Worm (Caenorhabditis elegans) whole organism, L4 larva: Measurements from ENCODE around the gene srbc-59.

Experiments
- F37D6.2 ChIP-seq: sonication (generic microtip); optimal IDR thresholded peaks from 2 replicates; lab custom pipeline; 2016; ENCODE audit warnings: mild to moderate bottlenecking, missing genetic modification characterization, missing compliant biosample characterization
- R02D3.7 ChIP-seq: fragments of 150-350 bp; sonication (generic microtip); optimal IDR thresholded peaks from 3 replicates; lab custom pipeline; 2014; ENCODE audit warnings: missing biosample characterization, missing genetic modification characterization
- Y105C5A.15 ChIP-seq: fragments of 200-800 bp; sonication (Bioruptor generic); IDR thresholded peaks from 2 replicates; pipeline ENCODE4 v1.3.6; 2022; ENCODE audit warnings: missing genetic modification characterization, missing compliant biosample characterization
- ZK546.5 ChIP-seq, 2 experiments: sonication (generic microtip); optimal IDR thresholded peaks; 2 replicates each; lab custom pipeline; 2017; ENCODE audit warnings: missing biosample characterization in 2 of 2, missing genetic modification characterization in 2 of 2
- aha-1 ChIP-seq: fragments of 150-350 bp; peaks from one replicate; lab custom pipeline; 2014; ENCODE audit warnings: missing biosample characterization, missing genetic modification characterization
- ceh-20 ChIP-seq: fragments of 200-800 bp; sonication (Bioruptor generic); IDR thresholded peaks from 2 replicates; pipeline ENCODE4 v1.3.6; 2022; ENCODE audit warnings: missing genetic modification reagents, missing genetic modification characterization, missing compliant biosample characterization
- ceh-82 ChIP-seq: sonication (generic microtip); optimal IDR thresholded peaks from 2 replicates; lab custom pipeline; 2017; ENCODE audit warnings: missing biosample characterization, missing genetic modification characterization
- ctbp-1 ChIP-seq: fragments of 200-800 bp; sonication (Bioruptor generic); IDR thresholded peaks from 2 replicates; pipeline ENCODE4 v1.3.6; 2022; ENCODE audit warnings: missing genetic modification reagents, missing genetic modification characterization, missing compliant biosample characterization
- daf-19 ChIP-seq: fragments of 200-800 bp; sonication (Bioruptor generic); conservative IDR thresholded peaks from 2 replicates; pipeline ENCODE4 v1.3.6; 2022; ENCODE audit warnings: missing genetic modification characterization, missing compliant biosample characterization
- dmd-8 ChIP-seq: fragments of 200-800 bp; sonication (Bioruptor generic); IDR thresholded peaks from 2 replicates; pipeline ENCODE4 v1.3.6; 2022; ENCODE audit warnings: missing genetic modification characterization, missing compliant biosample characterization
- dpl-1 ChIP-seq: fragments of 150-350 bp; optimal IDR thresholded peaks from 2 replicates; lab custom pipeline; 2014; ENCODE audit warnings: missing biosample characterization, missing genetic modification reagents, missing genetic modification characterization
- fos-1 ChIP-seq: fragments of 150-350 bp; optimal IDR thresholded peaks from 2 replicates; lab custom pipeline; 2014; ENCODE audit warnings: missing biosample characterization, missing genetic modification characterization
- gei-8 ChIP-seq: fragments of 200-800 bp; sonication (Bioruptor generic); optimal IDR thresholded peaks from 2 replicates; lab custom pipeline; 2018; ENCODE audit warnings: mild to moderate bottlenecking, missing genetic modification characterization, missing compliant biosample characterization
- hif-1 ChIP-seq, 2 experiments: sonication (generic microtip); optimal IDR thresholded peaks; 2 replicates each; lab custom pipeline; 2016 to 2017; ENCODE audit warnings: missing compliant biosample characterization in 2 of 2, missing genetic modification characterization in 2 of 2, missing genetic modification reagents in 2 of 2, missing genotype in 2 of 2, mild to moderate bottlenecking in 1 of 2
- hmg-1.1 ChIP-seq: fragments of 200-800 bp; sonication (Bioruptor generic); IDR thresholded peaks from 2 replicates; pipeline ENCODE4 v1.3.6; 2022; ENCODE audit warnings: missing genetic modification reagents, missing genetic modification characterization, missing compliant biosample characterization
- lim-7 ChIP-seq: fragments of 200-800 bp; sonication (Bioruptor generic); IDR thresholded peaks from 2 replicates; pipeline ENCODE4 v1.3.6; 2022; ENCODE audit warnings: missing genetic modification characterization, missing compliant biosample characterization
- lin-1 ChIP-seq: fragments of 200-800 bp; sonication (Bioruptor generic); IDR thresholded peaks from 2 replicates; pipeline ENCODE4 v1.3.6; 2022; ENCODE audit warnings: missing genetic modification reagents, missing genetic modification characterization, missing compliant biosample characterization
- lin-13 ChIP-seq: fragments of 150-350 bp; optimal IDR thresholded peaks from 2 replicates; lab custom pipeline; 2014; ENCODE audit warnings: missing biosample characterization, missing genetic modification reagents, missing genetic modification characterization
- lin-29 ChIP-seq: fragments of 200-800 bp; sonication (Bioruptor generic); IDR thresholded peaks from 2 replicates; pipeline ENCODE4 v1.3.6; 2022; ENCODE audit warnings: missing genetic modification reagents, missing genetic modification characterization, missing compliant biosample characterization
- lin-38 ChIP-seq: fragments of 200-800 bp; sonication (Bioruptor generic); IDR thresholded peaks from 2 replicates; pipeline ENCODE4 v1.3.6; 2022; ENCODE audit warnings: missing genetic modification reagents, missing genetic modification characterization, missing compliant biosample characterization
- lsy-2 ChIP-seq, 2 experiments: fragments of 150-350 bp in 1 of 2; sonication (generic microtip) in 1 of 2; optimal IDR thresholded peaks; 2 replicates each; lab custom pipeline; 2014 to 2017; ENCODE audit warnings: missing biosample characterization in 2 of 2, missing genetic modification characterization in 2 of 2
- mdl-1 ChIP-seq, 2 experiments: fragments of 150-350 bp in 1 of 2; sonication (generic microtip) in 1 of 2; optimal IDR thresholded peaks; 2 replicates each; lab custom pipeline; 2014 to 2017; ENCODE audit warnings: missing biosample characterization in 2 of 2, missing genetic modification characterization in 2 of 2
- mdt-29 ChIP-seq: fragments of 200-800 bp; sonication (Bioruptor generic); IDR thresholded peaks from 2 replicates; pipeline ENCODE4 v1.3.6; 2022; ENCODE audit warnings: missing genetic modification reagents, missing genetic modification characterization, missing compliant biosample characterization
- mxl-3 ChIP-seq: fragments of 200-800 bp; sonication (Bioruptor generic); optimal IDR thresholded peaks from 2 replicates; lab custom pipeline; 2018; ENCODE audit warnings: mild to moderate bottlenecking, missing genetic modification characterization, missing compliant biosample characterization
- nhr-10 ChIP-seq: fragments of 150-350 bp; optimal IDR thresholded peaks from 2 replicates; lab custom pipeline; 2014; ENCODE audit warnings: missing biosample characterization, missing genetic modification characterization
- nhr-11 ChIP-seq: fragments of 150-350 bp; optimal IDR thresholded peaks from 2 replicates; lab custom pipeline; 2014; ENCODE audit warnings: missing biosample characterization, missing genetic modification characterization
- nhr-25 ChIP-seq: sonication (generic microtip); optimal IDR thresholded peaks from 2 replicates; lab custom pipeline; 2017; ENCODE audit warnings: missing genetic modification characterization, mild to moderate bottlenecking, missing compliant biosample characterization, antibody characterized with exemption, moderate library complexity, borderline replicate concordance; ENCODE audit not compliant: insufficient read depth
- nhr-48 ChIP-seq: sonication (generic microtip); optimal IDR thresholded peaks from 2 replicates; lab custom pipeline; 2016; ENCODE audit warnings: mild to moderate bottlenecking, missing genetic modification characterization, missing compliant biosample characterization
- pha-4 ChIP-seq, 2 experiments: fragments of 150-350 bp in 1 of 2; fragments of 200-800 bp in 1 of 2; sonication (Bioruptor generic) in 1 of 2; IDR thresholded peaks in 1 of 2; optimal IDR thresholded peaks in 1 of 2; 2 replicates each; pipeline versions ENCODE4 v1.3.6 to Lab custom; 2014 to 2022; ENCODE audit warnings: missing genetic modification characterization in 2 of 2, missing genetic modification reagents in 2 of 2, missing biosample characterization in 1 of 2, missing compliant biosample characterization in 1 of 2
- saeg-2 ChIP-seq: fragments of 200-800 bp; sonication (Bioruptor generic); IDR thresholded peaks from 2 replicates; pipeline ENCODE4 v1.3.6; 2022; ENCODE audit warnings: missing genetic modification reagents, missing genetic modification characterization, missing compliant biosample characterization
- set-16 ChIP-seq: fragments of 200-800 bp; sonication (Bioruptor generic); IDR thresholded peaks from 2 replicates; pipeline ENCODE4 v1.3.6; 2022; ENCODE audit warnings: missing genetic modification reagents, missing genetic modification characterization, missing compliant biosample characterization
- snpc-1.2 ChIP-seq: fragments of 200-800 bp; sonication (Bioruptor generic); IDR thresholded peaks from 2 replicates; pipeline ENCODE4 v1.3.6; 2022; ENCODE audit warnings: missing genetic modification reagents, missing genetic modification characterization, missing compliant biosample characterization
- spr-3 ChIP-seq: fragments of 200-800 bp; sonication (Bioruptor generic); optimal IDR thresholded peaks from 2 replicates; lab custom pipeline; 2018; ENCODE audit warnings: mild to moderate bottlenecking, missing genetic modification characterization, missing compliant biosample characterization
- unc-62 ChIP-seq, 3 experiments: fragments of 150-350 bp in 1 of 3; sonication (generic microtip); optimal IDR thresholded peaks in 2 of 3; peaks in 1 of 3; 1 replicate in 1 of 3; 2 replicates in 2 of 3; lab custom pipeline; 2014 to 2017; ENCODE audit warnings: missing biosample characterization in 3 of 3, missing genetic modification characterization in 3 of 3, missing genetic modification reagents in 3 of 3, missing genotype in 1 of 3
- zip-11 ChIP-seq: fragments of 200-800 bp; sonication (Bioruptor generic); IDR thresholded peaks from 2 replicates; pipeline ENCODE4 v1.3.6; 2022; ENCODE audit warnings: missing genetic modification characterization, missing compliant biosample characterization
- ztf-7 ChIP-seq: fragments of 150-350 bp; optimal IDR thresholded peaks from 2 replicates; lab custom pipeline; 2014; ENCODE audit warnings: missing biosample characterization, missing genetic modification characterization

Gene srbc-59

ce11 chrV:752679-753333, 25.6 kb upstream of the srbc-59 start, which contains the start of the genes str-262 and srp-1:
Gene str-262 (minus strand): TSS chrV:752779.
Gene srp-1 (plus strand): TSS chrV:753283.
- TF ChIP-seq gei-8 = no peak
- no peak for TF ChIP-seq dmd-8 (GFP tag; lab: Robert Waterston, UW)
- no peak for TF ChIP-seq spr-3 (GFP tag; lab: Kevin White, UChicago)
- TF ChIP-seq ctbp-1 (GFP tag; lab: Robert Waterston, UW) = no peak

DNA sequence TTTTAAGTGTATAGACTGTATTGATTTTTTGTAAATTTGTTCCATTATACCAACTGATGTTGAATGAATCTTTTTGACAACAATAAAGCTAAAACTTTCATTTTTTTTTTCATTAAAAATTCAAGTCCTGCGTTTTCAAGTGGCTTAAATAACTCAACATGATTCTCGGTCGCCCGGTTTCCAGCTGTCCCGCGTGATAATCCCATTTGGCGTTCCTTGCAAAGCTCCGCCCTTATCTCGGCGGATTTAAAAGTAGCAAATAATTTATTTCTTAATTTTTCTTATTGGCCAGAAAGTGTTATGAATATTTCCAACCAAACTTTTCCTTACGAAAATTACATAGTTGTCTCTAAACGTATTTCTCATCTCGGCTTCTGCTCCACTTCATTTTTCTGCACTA, 22.3 kb upstream of the srbc-59 start, which contains the start of gene str-20:
Gene str-20, plus strand, starts transcription at position 301 of the 400 bp plus-strand sequence.
- TF ChIP-seq ceh-20 (GFP tag; lab: Robert Waterston, UW) (no peak), fos-1 (tag; lab: Kevin White, UChicago) (no peak), ZK546.5 (tag; optimal IDR thresholded peaks at IDR 0.05; lab: Kevin White, UChicago) (no peak)
- TF ChIP-seq, all 104 proteins: peak for 0

- TF ChIP-seq hif-1 (tag; optimal IDR thresholded peaks at IDR 0.05; lab: Kevin White, UChicago) (no peak), set-16 (no peak), fos-1 (tag; lab: Kevin White, UChicago) (no peak), spr-3 (GFP tag; lab: Kevin White, UChicago) (no peak), hmg-1.1 (no peak), pha-4 (GFP tag; IDR thresholded peaks at IDR 0.05; lab: Robert Waterston, UW) (no peak), pha-4 (tag; optimal IDR thresholded peaks at IDR 0.05; lab: Kevin White, UChicago) (no peak), nhr-48 (tag; lab: Kevin White, UChicago) (no peak), aha-1 (no peak), mxl-3 (GFP tag; lab: Kevin White, UChicago) (no peak), Y105C5A.15 (GFP tag; lab: Robert Waterston, UW) (no peak), mdt-29 (GFP tag; lab: Robert Waterston, UW) (no peak), ceh-82 (tag; lab: Kevin White, UChicago) (no peak), unc-62 (GFP tag; optimal IDR thresholded peaks at IDR 0.05 in 1 of 2; lab: Kevin White, UChicago) (no peak), unc-62 (tag; optimal IDR thresholded peaks at IDR 0.05; lab: Kevin White, UChicago) (no peak), F37D6.2 (tag; lab: Kevin White, UChicago) (no peak), zip-11 (GFP tag; lab: Robert Waterston, UW) (no peak), daf-19 (no peak)
Observed at ce11 chrV:761235-761634, 17.2 kb upstream of the srbc-59 start, which contains the start of gene C05E4.15. Gene C05E4.15 (minus strand): TSS chrV:761335.

DNA sequence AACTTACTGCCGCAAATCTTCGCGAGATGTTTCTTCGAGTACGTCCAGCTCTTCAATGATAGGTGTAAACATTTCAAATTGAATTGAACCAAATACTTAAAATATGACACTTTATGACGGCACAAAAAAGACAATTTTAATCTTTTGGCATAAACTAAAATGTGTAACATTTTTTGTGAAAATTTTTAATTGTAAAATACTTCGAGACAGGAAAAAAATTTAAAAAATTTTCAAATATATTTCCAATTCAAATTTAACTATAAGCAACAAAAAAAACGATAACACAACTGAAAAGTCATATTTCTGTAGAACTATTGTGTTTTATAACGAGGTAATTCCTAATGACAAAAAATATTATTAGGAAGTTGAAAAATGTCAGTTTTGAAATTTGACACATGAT, 16.6 kb upstream of the srbc-59 start, which contains the start of gene C05E4.12:
Gene C05E4.12, minus strand, starts transcription at position 101 of the 400 bp plus-strand sequence.
- no peak for TF ChIP-seq nhr-11 (tag; lab: Kevin White, UChicago)
- TF ChIP-seq nhr-25 = no peak
- no peak for TF ChIP-seq ztf-7 (tag; lab: Kevin White, UChicago)
- TF ChIP-seq daf-19 = no peak
- no peak for TF ChIP-seq snpc-1.2 (GFP tag; lab: Robert Waterston, UW)
- no peak for TF ChIP-seq lin-13
- TF ChIP-seq nhr-10 = no peak
- no peak for TF ChIP-seq set-16
- TF ChIP-seq lin-29 (GFP tag; lab: Robert Waterston, UW) = no peak
- TF ChIP-seq dpl-1 (GFP tag; lab: Kevin White, UChicago) = no peak
- TF ChIP-seq saeg-2 = no peak
- TF ChIP-seq lin-1 = no peak
- TF ChIP-seq lim-7 = no peak
- TF ChIP-seq lsy-2 (tag; optimal IDR thresholded peaks at IDR 0.05; lab: Kevin White, UChicago) = no peak
- TF ChIP-seq hif-1 (tag; optimal IDR thresholded peaks at IDR 0.05; lab: Kevin White, UChicago) = no peak
- no peak for TF ChIP-seq mdl-1 (tag; optimal IDR thresholded peaks at IDR 0.05; lab: Kevin White, UChicago)
- no peak for TF ChIP-seq R02D3.7 (tag; lab: Kevin White, UChicago)
- no peak for TF ChIP-seq lin-38 (GFP tag; lab: Robert Waterston, UW)
- TF ChIP-seq, all 104 proteins: peak for 0
